Fruit fly (Drosophila melanogaster) whole organism, wandering third instar larva: ENCODE results near the gene sala.

ENCODE experiments used
- Abd-B ChIP-seq: fragments of >200 bp; optimal IDR thresholded peaks from 2 replicates; lab custom pipeline; 2017; ENCODE audit warnings: missing biosample characterization, missing genetic modification characterization
- CG9705 ChIP-seq: fragments of 200-800 bp; sonication (Bioruptor generic); optimal IDR thresholded peaks from 2 replicates; lab custom pipeline; 2018; ENCODE audit warnings: missing biosample characterization, mild to moderate bottlenecking, missing genetic modification characterization
- CrebA ChIP-seq: fragments of 200-800 bp; sonication (Bioruptor generic); optimal IDR thresholded peaks from 2 replicates; lab custom pipeline; 2016; ENCODE audit warnings: missing biosample characterization, mild to moderate bottlenecking, missing genetic modification characterization, borderline replicate concordance
- Dfd ChIP-seq: fragments of >200 bp; optimal IDR thresholded peaks from 2 replicates; lab custom pipeline; 2017; ENCODE audit warnings: missing biosample characterization, missing genetic modification characterization
- Dif ChIP-seq: fragments of 200-275, 200-300 bp; sonication (Bioruptor generic); optimal IDR thresholded peaks from 2 replicates; lab custom pipeline; 2018; ENCODE audit warnings: missing biosample characterization, missing genetic modification characterization; ENCODE audit not compliant: partially characterized antibody
- HLH106 ChIP-seq: fragments of 200-800 bp; optimal IDR thresholded peaks from 3 replicates; lab custom pipeline; 2019; ENCODE audit warnings: missing biosample characterization, mild to moderate bottlenecking, missing genetic modification characterization, moderate library complexity
- Hnf4 ChIP-seq: fragments of 200-800 bp; sonication (Bioruptor generic); optimal IDR thresholded peaks from 2 replicates; lab custom pipeline; 2016; ENCODE audit warnings: missing biosample characterization, mild to moderate bottlenecking, missing genetic modification characterization
- Hr78 ChIP-seq: fragments of >200 bp; optimal IDR thresholded peaks from 2 replicates; lab custom pipeline; 2017; ENCODE audit warnings: missing biosample characterization, missing genetic modification characterization
- Hr83 ChIP-seq: fragments of 200-300 bp; sonication (Bioruptor generic); optimal IDR thresholded peaks from 2 replicates; lab custom pipeline; 2016; ENCODE audit warnings: missing biosample characterization, mild to moderate bottlenecking, missing genetic modification characterization, moderate library complexity; ENCODE audit not compliant: poor library complexity, severe bottlenecking
- Jra ChIP-seq: sonication (Bioruptor generic); optimal IDR thresholded peaks from 2 replicates; lab custom pipeline; 2016; ENCODE audit warnings: missing biosample characterization, missing genetic modification characterization
- Mio ChIP-seq: sonication (Bioruptor generic); optimal IDR thresholded peaks from 2 replicates; lab custom pipeline; 2016; ENCODE audit warnings: missing biosample characterization, missing genetic modification characterization
- Myc ChIP-seq: fragments of >200 bp; optimal IDR thresholded peaks from 2 replicates; lab custom pipeline; 2017
- N ChIP-seq: fragments of >200 bp; optimal IDR thresholded peaks from 2 replicates; lab custom pipeline; 2018; ENCODE audit warnings: missing biosample characterization, missing external identifiers, missing genetic modification characterization
- OdsH ChIP-seq: fragments of 200-800 bp; sonication (Bioruptor generic); optimal IDR thresholded peaks from 2 replicates; lab custom pipeline; 2016; ENCODE audit warnings: missing biosample characterization, mild to moderate bottlenecking, missing genetic modification characterization
- Rel ChIP-seq, 2 experiments: fragments of 200-800 bp; sonication (Bioruptor generic) in 1 of 2; optimal IDR thresholded peaks; 2 replicates in 1 of 2; 3 replicates in 1 of 2; lab custom pipeline; 2016 to 2019; ENCODE audit warnings: mild to moderate bottlenecking in 2 of 2, missing biosample characterization in 2 of 2, missing genetic modification characterization in 2 of 2, moderate library complexity in 1 of 2
- Sp1 ChIP-seq: fragments of 200-800 bp; sonication (Bioruptor generic); optimal IDR thresholded peaks from 3 replicates; lab custom pipeline; 2019; ENCODE audit warnings: missing biosample characterization, mild to moderate bottlenecking, missing genetic modification characterization, moderate library complexity
- Vsx2 ChIP-seq: fragments of 200-300, 225-300 bp; sonication (Bioruptor generic); optimal IDR thresholded peaks from 2 replicates; lab custom pipeline; 2018; ENCODE audit warnings: missing biosample characterization, missing genetic modification characterization; ENCODE audit not compliant: partially characterized antibody
- br ChIP-seq: fragments of 200-800 bp; sonication (Bioruptor generic); optimal IDR thresholded peaks from 2 replicates; lab custom pipeline; 2016; ENCODE audit warnings: missing biosample characterization, missing genetic modification characterization
- dl ChIP-seq, 2 experiments: fragments of 175-275, 200-275 bp in 1 of 2; fragments of 200-275 bp in 1 of 2; sonication (Bioruptor generic); optimal IDR thresholded peaks; lab custom pipeline; 2018; ENCODE audit warnings: mild to moderate bottlenecking in 2 of 2, missing biosample characterization in 2 of 2, missing genetic modification characterization in 2 of 2, moderate library complexity in 2 of 2; ENCODE audit not compliant: partially characterized antibody in 2 of 2, insufficient read depth in 1 of 2
- dmrt93B ChIP-seq: fragments of 200-800 bp; sonication (Bioruptor generic); optimal IDR thresholded peaks from 2 replicates; lab custom pipeline; 2018; ENCODE audit warnings: missing biosample characterization, mild to moderate bottlenecking, missing genetic modification characterization
- dsf ChIP-seq: sonication (Bioruptor generic); optimal IDR thresholded peaks from 2 replicates; lab custom pipeline; 2016; ENCODE audit warnings: missing biosample characterization, missing genetic modification characterization, borderline replicate concordance
- foxo ChIP-seq, 2 experiments: fragments of 200-800 bp; sonication (Bioruptor generic); optimal IDR thresholded peaks; 2 replicates in 1 of 2; 3 replicates in 1 of 2; lab custom pipeline; 2016 to 2017; ENCODE audit warnings: missing biosample characterization in 2 of 2, missing genetic modification characterization in 2 of 2
- fru ChIP-seq: fragments of 200-800 bp; sonication (Bioruptor generic); optimal IDR thresholded peaks from 3 replicates; lab custom pipeline; 2016; ENCODE audit warnings: missing biosample characterization, mild to moderate bottlenecking, missing genetic modification characterization
- h ChIP-seq: fragments of 200-800 bp; sonication (Bioruptor generic); optimal IDR thresholded peaks from 3 replicates; lab custom pipeline; 2016; ENCODE audit warnings: missing biosample characterization, mild to moderate bottlenecking, missing genetic modification characterization
- jim ChIP-seq: fragments of 175-275, 200-325 bp; sonication (Bioruptor generic); optimal IDR thresholded peaks from 2 replicates; lab custom pipeline; 2016; ENCODE audit warnings: missing biosample characterization, mild to moderate bottlenecking, missing genetic modification characterization
- lola ChIP-seq: fragments of >200 bp; optimal IDR thresholded peaks from 2 replicates; lab custom pipeline; 2017; ENCODE audit warnings: missing biosample characterization, missing genetic modification characterization
- psq ChIP-seq: fragments of 200-800 bp; sonication (Bioruptor generic); optimal IDR thresholded peaks from 3 replicates; lab custom pipeline; 2017; ENCODE audit warnings: missing biosample characterization, mild to moderate bottlenecking, missing genetic modification characterization, moderate library complexity
- rgr ChIP-seq: fragments of 200-800 bp; sonication (Bioruptor generic); optimal IDR thresholded peaks from 3 replicates; lab custom pipeline; 2016; ENCODE audit warnings: missing biosample characterization, mild to moderate bottlenecking, missing genetic modification characterization
- sage ChIP-seq: fragments of 200-800 bp; sonication (Bioruptor generic); optimal IDR thresholded peaks from 2 replicates; lab custom pipeline; 2016; ENCODE audit warnings: missing biosample characterization, mild to moderate bottlenecking, missing genetic modification characterization
- tai ChIP-seq: sonication (Bioruptor generic); optimal IDR thresholded peaks from 2 replicates; lab custom pipeline; 2016; ENCODE audit warnings: missing biosample characterization, missing genetic modification characterization
- usp ChIP-seq: fragments of >200 bp; optimal IDR thresholded peaks from 2 replicates; lab custom pipeline; 2017; ENCODE audit warnings: missing biosample characterization, missing genetic modification characterization

sala gene

DNA sequence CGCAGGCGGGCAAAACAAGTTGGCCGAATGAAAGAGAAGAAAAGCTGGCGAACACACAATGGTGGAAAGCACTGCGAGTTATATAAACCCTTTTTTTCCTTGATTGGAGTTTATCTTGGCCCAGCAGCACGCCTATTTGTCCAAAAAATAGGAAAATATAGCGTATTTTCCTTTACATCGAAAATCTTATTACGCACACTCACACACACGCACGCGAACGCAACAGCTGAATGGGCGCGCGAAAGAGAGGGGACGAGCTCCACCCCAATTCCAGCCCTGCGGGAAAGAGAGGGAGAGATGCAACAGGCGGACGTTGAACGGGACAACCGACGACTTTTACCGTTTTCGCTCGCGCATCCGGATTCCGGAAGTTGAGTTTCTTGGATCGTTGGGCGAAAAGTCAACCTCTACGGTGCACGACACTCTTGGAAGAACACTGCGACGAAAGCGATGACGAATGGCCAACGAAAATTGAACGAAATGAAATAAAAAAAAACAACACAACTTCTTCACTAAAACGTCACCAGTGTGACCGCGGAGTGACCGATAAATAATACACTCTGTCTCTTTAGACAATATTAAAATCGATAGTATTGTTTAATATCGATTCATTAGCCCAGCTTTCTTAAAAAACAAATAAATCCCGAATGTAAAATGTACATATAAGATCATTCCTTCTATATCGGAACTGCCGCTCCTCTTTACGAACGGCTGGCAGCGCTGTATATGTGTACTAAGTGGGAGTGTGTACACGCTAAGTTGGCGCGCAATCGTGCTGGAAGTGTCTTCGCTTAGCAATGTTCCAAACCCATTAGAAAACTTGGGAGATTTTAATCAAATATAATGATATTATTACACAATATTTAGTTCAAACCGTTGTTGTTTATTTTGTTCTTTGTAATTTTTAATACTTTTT is 32.3 kb downstream of the sala start, which contains the start of the genes Dlg5 and CG4970:
Gene Dlg5, minus strand, starts transcription at position 556 of the 916 bp plus-strand sequence.
Gene CG4970, plus strand, starts transcription at position 866 of the 916 bp plus-strand sequence.
- TF ChIP-seq Dfd (GFP tag; lab: Kevin White, UChicago), result no peak
- peak; percentile 75 for TF ChIP-seq N (GFP tag; lab: Kevin White, UChicago)
- TF ChIP-seq dl (GFP tag; optimal IDR thresholded peaks at IDR 0.05; lab: Kevin White, UChicago; ENCODE audit: insufficient read depth in 1 of 2, partially characterized antibody in 2 of 2), result no peak
- TF ChIP-seq jim, result peak; percentile 40
- TF ChIP-seq Jra (GFP tag; lab: Kevin White, UChicago), result peak; percentile 1
- peak; percentile 58 for TF ChIP-seq Myc (lab: Kevin White, UChicago)
- no peak for TF ChIP-seq psq (GFP tag; lab: Kevin White, UChicago)
- peak; percentile 55 for TF ChIP-seq Abd-B

DNA sequence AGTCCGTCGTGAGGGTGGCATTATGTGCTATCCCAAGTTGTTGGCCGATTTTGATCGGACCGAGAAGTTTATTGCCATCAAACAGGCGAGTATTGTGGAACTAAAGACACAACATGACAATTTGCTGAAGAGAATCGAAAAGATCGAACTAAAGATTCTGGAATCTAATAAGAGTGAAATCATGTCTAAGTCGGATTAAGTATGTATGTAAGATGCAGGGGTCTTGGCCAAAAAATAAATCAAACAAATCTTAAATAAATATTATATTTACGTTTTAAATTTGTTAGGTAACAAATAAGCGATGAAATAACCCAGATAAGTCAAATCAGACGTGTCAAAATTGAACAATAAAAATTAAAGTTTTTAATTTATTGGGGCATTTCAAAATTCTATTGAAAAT is 35.0 kb downstream of the sala start, which contains the start of gene CG14929:
Gene CG14929, plus strand, starts transcription at position 301 of the 400 bp plus-strand sequence.
- no peak for TF ChIP-seq Hnf4
- no peak for TF ChIP-seq jim
- TF ChIP-seq sage (GFP tag; lab: Kevin White, UChicago), result no peak
- TF ChIP-seq Rel (GFP tag; optimal IDR thresholded peaks at IDR 0.05; lab: Kevin White, UChicago), result no peak
- TF ChIP-seq Rel (tag; optimal IDR thresholded peaks at IDR 0.05; lab: Kevin White, UChicago), result no peak
- TF ChIP-seq dsf, result no peak
- TF ChIP-seq Mio (GFP tag; lab: Kevin White, UChicago), result no peak
- no peak for TF ChIP-seq N (GFP tag; lab: Kevin White, UChicago)
- TF ChIP-seq tai (GFP tag; lab: Kevin White, UChicago), result no peak
- no peak for TF ChIP-seq CG9705 (GFP tag; lab: Kevin White, UChicago)
- TF ChIP-seq psq (GFP tag; lab: Kevin White, UChicago), result no peak
- TF ChIP-seq fru (GFP tag; lab: Kevin White, UChicago), result no peak
- TF ChIP-seq foxo (GFP tag; optimal IDR thresholded peaks at IDR 0.05; lab: Kevin White, UChicago), result no peak
- no peak for TF ChIP-seq OdsH (GFP tag; lab: Kevin White, UChicago)
- TF ChIP-seq rgr, result no peak
- TF ChIP-seq Dif, result no peak
- no peak for TF ChIP-seq h (GFP tag; lab: Kevin White, UChicago)
- TF ChIP-seq, all 38 proteins: peak for 0

DNA sequence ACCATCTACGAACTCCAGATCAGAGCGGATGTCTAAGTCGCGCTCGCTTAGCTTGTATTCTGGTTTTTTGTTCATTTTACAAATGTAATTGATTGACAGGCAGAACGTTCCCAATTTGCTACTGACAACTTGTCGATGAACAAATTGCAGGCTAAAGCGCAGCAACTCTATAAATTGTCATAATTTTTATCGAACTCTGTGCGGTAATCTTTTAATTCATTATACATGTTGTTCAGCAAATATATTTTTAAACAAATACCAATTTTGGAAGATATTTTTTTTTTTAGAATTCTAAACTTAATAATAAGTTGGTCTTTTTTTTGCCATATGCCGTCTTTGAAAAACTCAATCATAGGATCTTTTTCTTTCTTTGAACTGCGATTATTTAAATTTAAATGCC is 36.7 kb downstream of the sala start, which contains the start of gene CG14930:
Gene CG14930, minus strand, starts transcription at position 101 of the 400 bp plus-strand sequence.
- TF ChIP-seq tai (GFP tag; lab: Kevin White, UChicago), result no peak
- TF ChIP-seq usp (GFP tag; lab: Kevin White, UChicago), result no peak
- TF ChIP-seq N (GFP tag; lab: Kevin White, UChicago), result no peak
- TF ChIP-seq Rel (GFP tag; optimal IDR thresholded peaks at IDR 0.05; lab: Kevin White, UChicago), result no peak
- no peak for TF ChIP-seq Rel (tag; optimal IDR thresholded peaks at IDR 0.05; lab: Kevin White, UChicago)
- TF ChIP-seq Hr78 (GFP tag; lab: Kevin White, UChicago), result no peak
- TF ChIP-seq br (GFP tag; lab: Kevin White, UChicago), result no peak
- no peak for TF ChIP-seq jim
- TF ChIP-seq Dfd (GFP tag; lab: Kevin White, UChicago), result no peak
- no peak for TF ChIP-seq HLH106
- TF ChIP-seq fru (GFP tag; lab: Kevin White, UChicago), result no peak
- no peak for TF ChIP-seq Hr83
- no peak for TF ChIP-seq rgr
- TF ChIP-seq CG9705 (GFP tag; lab: Kevin White, UChicago), result no peak
- TF ChIP-seq sage (GFP tag; lab: Kevin White, UChicago), result no peak
- no peak for TF ChIP-seq dsf
- no peak for TF ChIP-seq Myc (lab: Kevin White, UChicago)

DNA sequence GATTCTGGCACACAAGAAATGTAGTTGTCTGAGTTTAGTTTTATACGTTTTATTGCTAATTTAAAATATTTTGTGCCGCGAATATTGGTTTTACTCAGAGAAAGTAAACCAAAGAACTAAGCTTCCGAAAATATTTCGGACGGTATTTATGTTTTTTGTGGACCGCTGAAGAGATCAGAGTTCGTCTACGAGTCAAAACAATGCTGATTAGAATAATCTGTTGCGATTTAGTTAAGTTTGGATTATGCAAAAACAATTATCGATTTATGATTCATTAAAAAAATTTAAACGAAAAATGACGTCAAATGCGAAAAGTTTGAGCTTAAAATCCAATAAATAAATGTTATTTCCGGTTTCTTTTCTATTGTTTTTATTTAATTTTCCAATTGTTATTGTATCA is 38.2 kb downstream of the sala start, which contains the start of gene CG43153:
Gene CG43153, minus strand, starts transcription at position 101 of the 400 bp plus-strand sequence.
- TF ChIP-seq dmrt93B (no peak), N (GFP tag; lab: Kevin White, UChicago) (no peak), rgr (no peak), OdsH (GFP tag; lab: Kevin White, UChicago) (no peak), Rel (GFP tag; optimal IDR thresholded peaks at IDR 0.05; lab: Kevin White, UChicago) (no peak), Rel (tag; optimal IDR thresholded peaks at IDR 0.05; lab: Kevin White, UChicago) (no peak), Jra (GFP tag; lab: Kevin White, UChicago) (no peak)

DNA sequence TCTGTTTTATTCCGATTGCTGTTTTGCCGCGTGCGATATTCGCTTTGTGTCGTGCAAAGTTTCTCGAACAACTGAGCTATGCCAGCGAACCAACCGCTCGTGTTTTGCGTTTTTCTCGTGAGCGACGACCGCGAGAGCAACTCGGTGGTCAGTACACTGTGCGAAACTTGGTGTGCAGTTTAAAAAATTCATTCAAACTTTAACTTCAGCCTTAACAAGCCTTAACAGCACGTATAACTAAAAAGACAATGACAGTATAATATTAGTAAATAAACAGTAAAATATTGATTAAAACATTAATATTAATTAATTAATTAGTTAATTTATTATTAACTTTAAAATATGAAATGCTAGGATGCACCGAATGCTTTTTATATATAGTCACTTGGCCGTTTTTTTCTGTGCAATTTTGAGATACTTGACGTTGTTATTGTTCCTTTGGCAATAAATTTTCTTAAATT is 43.7 kb downstream of the sala start, which contains the start of gene CG31705:
Gene CG31705, minus strand, starts transcription at position 77 of the 461 bp plus-strand sequence.
- TF ChIP-seq foxo (GFP tag; optimal IDR thresholded peaks at IDR 0.05; lab: Kevin White, UChicago) (peak in 1 of 2 experiments; percentile 52), CrebA (no peak), Sp1 (GFP tag; lab: Kevin White, UChicago) (peak; percentile 70), Rel (GFP tag; optimal IDR thresholded peaks at IDR 0.05; lab: Kevin White, UChicago) (no peak), Rel (tag; optimal IDR thresholded peaks at IDR 0.05; lab: Kevin White, UChicago) (peak; percentile 34), h (GFP tag; lab: Kevin White, UChicago) (peak; percentile 12), dl (GFP tag; optimal IDR thresholded peaks at IDR 0.05; lab: Kevin White, UChicago; ENCODE audit: insufficient read depth in 1 of 2, partially characterized antibody in 2 of 2) (no peak), Dif (peak; percentile 23), Dfd (GFP tag; lab: Kevin White, UChicago) (peak; percentile 51), rgr (peak; percentile 51), Jra (GFP tag; lab: Kevin White, UChicago) (no peak), jim (no peak), lola (no peak), HLH106 (peak; percentile 64), dmrt93B (peak; percentile 69), fru (GFP tag; lab: Kevin White, UChicago) (peak; percentile 13), br (GFP tag; lab: Kevin White, UChicago) (peak; percentile 4), Vsx2 (GFP tag; lab: Kevin White, UChicago) (no peak), OdsH (GFP tag; lab: Kevin White, UChicago) (peak; percentile 49), psq (GFP tag; lab: Kevin White, UChicago) (peak; percentile 60)
- TF ChIP-seq, all 38 proteins: peak for 13
